Fruit fly (Drosophila melanogaster): ENCODE measurements around the gene CG7131.

DNA sequence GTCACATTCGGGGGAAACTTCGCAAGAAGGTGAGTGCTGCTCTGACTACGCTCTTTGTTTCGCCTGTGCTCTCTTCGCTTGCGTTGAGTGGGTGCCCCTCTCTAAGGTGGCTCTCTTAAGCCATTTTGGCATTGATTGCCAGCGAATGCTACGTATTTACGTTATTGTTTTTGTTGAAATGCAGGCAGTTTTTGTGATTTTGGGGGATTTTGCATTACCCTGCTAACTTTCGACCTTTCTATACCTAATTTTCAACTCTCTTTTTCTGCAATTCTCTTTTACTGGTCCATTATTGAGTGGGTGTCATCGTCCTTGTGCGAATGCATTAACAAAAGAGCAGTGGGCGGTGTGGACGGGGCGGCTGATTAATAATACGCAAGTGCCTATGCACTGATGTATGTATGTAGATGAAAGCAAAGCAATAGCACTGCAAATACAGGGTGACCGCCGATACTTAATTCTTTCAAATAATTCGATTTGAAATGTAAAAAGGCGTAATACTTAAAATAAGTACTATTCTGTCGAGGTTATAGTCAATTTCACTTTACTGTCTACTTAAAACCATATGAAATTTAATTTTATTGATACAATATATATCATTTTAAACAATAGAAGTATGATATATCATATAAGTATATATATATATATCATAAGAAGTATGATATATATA is 13.3 kb downstream of the CG7131 start:
- TF ChIP-seq cwo (GFP tag; optimal IDR thresholded peaks at IDR 0.05) (no peak), Usf (GFP tag; optimal IDR thresholded peaks at IDR 0.05) (no peak), sisA (GFP tag; IDR thresholded peaks at IDR 0.05) (no peak), CG6765 (GFP tag; optimal IDR thresholded peaks at IDR 0.05) (no peak), maf-S (GFP tag; optimal IDR thresholded peaks at IDR 0.05) (no peak), CG12659 (GFP tag; optimal IDR thresholded peaks at IDR 0.05) (no peak), Sry-β (GFP tag; optimal IDR thresholded peaks at IDR 0.05) (no peak)

Data from whole organism, embryonic.